Worm (Caenorhabditis elegans) whole organism, L1 larva: ENCODE results near the gene M04D8.8.
A peak's percentile ranks its signal among the peaks of the same experiment; 100 is the strongest.

Experiments used
- C04F5.9 ChIP-seq: sonication (generic microtip); optimal IDR thresholded peaks from 2 replicates; lab custom pipeline; 2016; ENCODE audit warnings: missing genetic modification characterization, missing compliant biosample characterization
- C16A3.4 ChIP-seq: fragments of 150-350 bp; optimal IDR thresholded peaks from 2 replicates; lab custom pipeline; 2014; ENCODE audit warnings: missing biosample characterization, missing genetic modification characterization
- C34B4.2 ChIP-seq: sonication (generic microtip); optimal IDR thresholded peaks from 2 replicates; lab custom pipeline; 2017; ENCODE audit warnings: mild to moderate bottlenecking, missing genetic modification characterization, missing compliant biosample characterization
- aha-1 ChIP-seq: fragments of 150-350 bp; optimal IDR thresholded peaks from 2 replicates; lab custom pipeline; 2014; ENCODE audit warnings: missing biosample characterization, missing genetic modification characterization
- blmp-1 ChIP-seq: fragments of 150-350 bp; optimal IDR thresholded peaks from 2 replicates; lab custom pipeline; 2014; ENCODE audit warnings: missing biosample characterization, missing genetic modification characterization
- ceh-82 ChIP-seq, 3 experiments: fragments of 150-350 bp in 1 of 3; sonication (generic microtip) in 2 of 3; optimal IDR thresholded peaks; 2 replicates each; lab custom pipeline; 2014 to 2017; ENCODE audit warnings: missing biosample characterization in 3 of 3, missing genetic modification characterization in 3 of 3
- dpl-1 ChIP-seq, 3 experiments: fragments of 150-350 bp in 2 of 3; sonication (generic microtip) in 1 of 3; optimal IDR thresholded peaks; 2 replicates each; lab custom pipeline; 2014 to 2017; ENCODE audit warnings: missing biosample characterization in 3 of 3, missing genetic modification characterization in 3 of 3, missing genetic modification reagents in 3 of 3
- efl-1 ChIP-seq, 4 experiments: fragments of 150-350 bp; optimal IDR thresholded peaks in 3 of 4; peaks in 1 of 4; 1 replicate in 1 of 4; 2 replicates in 3 of 4; lab custom pipeline; 2014; ENCODE audit warnings: missing biosample characterization in 2 of 4, missing genetic modification characterization in 2 of 4, missing genetic modification reagents in 2 of 4
- elt-3 ChIP-seq, 6 experiments: fragments of 150-350 bp in 1 of 6; sonication (generic microtip); optimal IDR thresholded peaks; 2 replicates each; lab custom pipeline; 2017 to 2018; ENCODE audit warnings: missing biosample characterization in 6 of 6, missing genetic modification characterization in 6 of 6, inconsistent platforms in 1 of 6
- ets-5 ChIP-seq: fragments of 200-800 bp; sonication (Bioruptor generic); IDR thresholded peaks from 2 replicates; pipeline ENCODE4 v1.3.6; 2022; ENCODE audit warnings: missing genetic modification characterization, missing compliant biosample characterization
- fkh-10 ChIP-seq: sonication (generic microtip); optimal IDR thresholded peaks from 2 replicates; lab custom pipeline; 2017; ENCODE audit warnings: missing biosample characterization, missing genetic modification reagents, missing genetic modification characterization
- grh-1 ChIP-seq: fragments of 200-800 bp; sonication (Bioruptor generic); IDR thresholded peaks from 2 replicates; pipeline ENCODE4 v1.3.6; 2022; ENCODE audit warnings: missing genetic modification reagents, missing genetic modification characterization, missing compliant biosample characterization
- hlh-17 ChIP-seq: fragments of 200-800 bp; sonication (Bioruptor generic); optimal IDR thresholded peaks from 2 replicates; lab custom pipeline; 2018; ENCODE audit warnings: missing genetic modification characterization, mild to moderate bottlenecking, missing compliant biosample characterization, moderate library complexity, borderline replicate concordance
- hlh-4 ChIP-seq: sonication (generic microtip); optimal IDR thresholded peaks from 2 replicates; lab custom pipeline; 2016; ENCODE audit warnings: mild to moderate bottlenecking, missing genetic modification characterization, missing compliant biosample characterization
- lin-14 ChIP-seq: fragments of 200-800 bp; sonication (Bioruptor generic); optimal IDR thresholded peaks from 2 replicates; lab custom pipeline; 2018; ENCODE audit warnings: mild to moderate bottlenecking, missing genetic modification characterization, moderate library complexity, missing compliant biosample characterization
- lin-35 ChIP-seq, 2 experiments: fragments of 150-350 bp; optimal IDR thresholded peaks; 2 replicates each; lab custom pipeline; 2014; ENCODE audit warnings: missing biosample characterization in 2 of 2, missing genetic modification characterization in 2 of 2, missing genetic modification reagents in 2 of 2
- lin-39 ChIP-seq: fragments of 150-350 bp; optimal IDR thresholded peaks from 2 replicates; lab custom pipeline; 2014; ENCODE audit warnings: missing biosample characterization, missing genetic modification reagents, missing genetic modification characterization
- lir-3 ChIP-seq: sonication (generic microtip); optimal IDR thresholded peaks from 2 replicates; lab custom pipeline; 2016; ENCODE audit warnings: mild to moderate bottlenecking, missing genetic modification characterization, moderate library complexity, missing compliant biosample characterization; ENCODE audit not compliant: poor library complexity
- lsy-2 ChIP-seq, 2 experiments: fragments of 150-350 bp; optimal IDR thresholded peaks; 2 replicates each; lab custom pipeline; 2014; ENCODE audit warnings: missing biosample characterization in 2 of 2, missing genetic modification characterization in 2 of 2
- mab-9 ChIP-seq: fragments of 200-800 bp; sonication (Bioruptor generic); IDR thresholded peaks from 2 replicates; pipeline ENCODE4 v1.3.6; 2022; ENCODE audit warnings: missing genetic modification reagents, missing genetic modification characterization, missing compliant biosample characterization
- mdl-1 ChIP-seq, 2 experiments: fragments of 150-350 bp; optimal IDR thresholded peaks; 2 replicates each; lab custom pipeline; 2014 to 2017; ENCODE audit warnings: missing biosample characterization in 2 of 2, missing genetic modification characterization in 2 of 2, inconsistent platforms in 1 of 2
- mep-1 ChIP-seq: fragments of 150-350 bp; optimal IDR thresholded peaks from 2 replicates; lab custom pipeline; 2014; ENCODE audit warnings: missing biosample characterization, missing genetic modification characterization
- nhr-19 ChIP-seq: fragments of 200-800 bp; sonication (Bioruptor generic); conservative IDR thresholded peaks from 2 replicates; pipeline ENCODE4 v1.3.6; 2022; ENCODE audit warnings: missing genetic modification characterization, missing compliant biosample characterization
- nhr-20 ChIP-seq: sonication (generic microtip); optimal IDR thresholded peaks from 2 replicates; lab custom pipeline; 2016; ENCODE audit warnings: mild to moderate bottlenecking, missing genetic modification characterization, missing compliant biosample characterization
- nhr-28 ChIP-seq: fragments of 150-350 bp; optimal IDR thresholded peaks from 2 replicates; lab custom pipeline; 2014; ENCODE audit warnings: missing biosample characterization, missing genetic modification characterization
- nhr-71 ChIP-seq: sonication (generic microtip); optimal IDR thresholded peaks from 2 replicates; lab custom pipeline; 2016; ENCODE audit warnings: mild to moderate bottlenecking, missing genetic modification characterization, moderate library complexity, missing compliant biosample characterization
- nhr-76 ChIP-seq: sonication (generic microtip); optimal IDR thresholded peaks from 2 replicates; lab custom pipeline; 2017; ENCODE audit warnings: missing biosample characterization, missing genetic modification characterization
- nhr-85 ChIP-seq: sonication (generic microtip); peaks from one replicate; lab custom pipeline; 2016; ENCODE audit warnings: missing genetic modification characterization, inconsistent platforms, missing compliant biosample characterization
- nhr-90 ChIP-seq: sonication (generic microtip); optimal IDR thresholded peaks from 2 replicates; lab custom pipeline; 2016; ENCODE audit warnings: mild to moderate bottlenecking, missing genetic modification characterization, missing compliant biosample characterization; ENCODE audit not compliant: poor library complexity
- pag-3 ChIP-seq: sonication (generic microtip); optimal IDR thresholded peaks from 2 replicates; lab custom pipeline; 2017; ENCODE audit warnings: missing genetic modification characterization, mild to moderate bottlenecking, missing compliant biosample characterization, antibody characterized with exemption, borderline replicate concordance; ENCODE audit not compliant: insufficient read depth
- pax-3 ChIP-seq: fragments of 200-800 bp; sonication (Bioruptor generic); optimal IDR thresholded peaks from 2 replicates; lab custom pipeline; 2018; ENCODE audit warnings: mild to moderate bottlenecking, missing genetic modification characterization, moderate library complexity, missing compliant biosample characterization
- rnt-1 ChIP-seq: sonication (generic microtip); optimal IDR thresholded peaks from 2 replicates; lab custom pipeline; 2016; ENCODE audit warnings: mild to moderate bottlenecking, missing genetic modification characterization, moderate library complexity, missing compliant biosample characterization
- snpc-4 ChIP-seq: fragments of 150-350 bp; optimal IDR thresholded peaks from 2 replicates; lab custom pipeline; 2014; ENCODE audit warnings: missing biosample characterization, missing genetic modification characterization
- snu-23 ChIP-seq: sonication (generic microtip); optimal IDR thresholded peaks from 2 replicates; lab custom pipeline; 2016; ENCODE audit warnings: missing genetic modification characterization, missing compliant biosample characterization
- unc-86 ChIP-seq: sonication (generic microtip); optimal IDR thresholded peaks from 2 replicates; lab custom pipeline; 2016; ENCODE audit warnings: missing genetic modification characterization, missing compliant biosample characterization
- vab-15 ChIP-seq: sonication (generic microtip); optimal IDR thresholded peaks from 2 replicates; lab custom pipeline; 2017; ENCODE audit warnings: missing genotype, mild to moderate bottlenecking, missing genetic modification characterization, missing compliant biosample characterization
- xbp-1 ChIP-seq: sonication (generic microtip); optimal IDR thresholded peaks from 2 replicates; lab custom pipeline; 2016; ENCODE audit warnings: missing genetic modification characterization, missing compliant biosample characterization
- zip-4 ChIP-seq: fragments of 200-800 bp; sonication (Bioruptor generic); optimal IDR thresholded peaks from 2 replicates; lab custom pipeline; 2018; ENCODE audit warnings: mild to moderate bottlenecking, missing genetic modification characterization, moderate library complexity, missing compliant biosample characterization

Gene M04D8.8

ce11 chrIII:10004213-10004612, 29.8 kb upstream of the M04D8.8 start, which contains the start of gene C05B5.11:
Gene C05B5.11, plus strand, starts transcription at chrIII:10004513.
- TF ChIP-seq fkh-10 (GFP tag; lab: Kevin White, UChicago) (no peak), aha-1 (tag; lab: Kevin White, UChicago) (no peak), rnt-1 (no peak), nhr-76 (tag; lab: Kevin White, UChicago) (no peak), nhr-20 (tag; lab: Kevin White, UChicago) (no peak), mab-9 (GFP tag; lab: Robert Waterston, UW) (no peak), nhr-90 (tag; lab: Kevin White, UChicago) (no peak)

DNA sequence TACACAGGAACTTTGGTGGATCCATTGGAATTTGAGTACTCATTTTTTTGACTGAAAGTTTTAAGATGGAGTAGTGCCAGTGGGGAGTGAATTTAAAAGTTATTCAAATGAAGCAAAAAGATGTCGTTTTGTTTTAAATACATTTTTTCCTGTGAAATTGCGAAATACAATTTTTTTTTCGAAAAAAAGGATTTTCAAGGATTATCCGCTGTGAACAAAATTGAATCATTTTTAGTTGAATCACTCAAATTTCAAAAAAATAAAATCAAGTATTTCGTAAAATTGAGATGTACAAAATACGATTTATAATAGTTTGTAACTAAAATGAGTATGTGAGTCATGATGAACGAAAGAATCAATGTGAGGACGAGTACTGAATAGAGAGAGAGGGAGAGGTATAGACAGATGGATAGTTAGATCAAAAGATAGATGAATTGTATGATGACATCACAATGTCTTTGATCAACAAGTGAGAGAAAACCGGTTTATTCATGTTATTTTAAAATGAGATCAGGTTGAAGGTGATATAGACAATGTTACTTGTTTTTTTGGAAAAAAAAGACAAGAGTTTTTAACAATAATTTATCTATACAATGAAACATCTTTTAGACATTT, 27.1 kb upstream of the M04D8.8 start, which contains the start of gene C05B5.8:
Gene C05B5.8 (minus strand): TSS at position 51 of the 615 bp plus-strand sequence.
- TF ChIP-seq nhr-85 = peak; percentile 97
- peak; percentile 46 for TF ChIP-seq blmp-1 (tag; lab: Kevin White, UChicago)
- TF ChIP-seq snu-23 (GFP tag; lab: Kevin White, UChicago) = peak; percentile 74
- peak; percentile 13 for TF ChIP-seq mep-1 (tag; lab: Kevin White, UChicago)
- TF ChIP-seq pag-3 (tag; lab: Kevin White, UChicago) = no peak
- peak in 2 of 3 experiments; percentile 8 to 10 for TF ChIP-seq dpl-1 (GFP tag; optimal IDR thresholded peaks at IDR 0.05; lab: Kevin White, UChicago)
- peak in 1 of 2 experiments; percentile 28 for TF ChIP-seq efl-1 (optimal IDR thresholded peaks at IDR 0.05; lab: Kevin White, UChicago)
- peak in 1 of 2 experiments; percentile 59 for TF ChIP-seq efl-1 (GFP tag; optimal IDR thresholded peaks at IDR 0.05 in 1 of 2; lab: Kevin White, UChicago)
- peak; percentile 57 for TF ChIP-seq nhr-90 (tag; lab: Kevin White, UChicago)
- TF ChIP-seq lin-39 (tag; lab: Kevin White, UChicago) = no peak
- peak in 3 of 6 experiments; percentile 31 to 58 (median 39) for TF ChIP-seq elt-3 (tag; optimal IDR thresholded peaks at IDR 0.05; lab: Kevin White, UChicago)
- no peak for TF ChIP-seq snpc-4 (tag; lab: Kevin White, UChicago)
- TF ChIP-seq C34B4.2 (tag; lab: Kevin White, UChicago) = no peak
- peak; percentile 34 for TF ChIP-seq C16A3.4 (tag; lab: Kevin White, UChicago)
- no peak for TF ChIP-seq hlh-4 (tag; lab: Kevin White, UChicago)
- TF ChIP-seq lsy-2 (tag; optimal IDR thresholded peaks at IDR 0.05; lab: Kevin White, UChicago) = peak; percentile 12 to 53
- TF ChIP-seq vab-15 (tag; lab: Kevin White, UChicago) = peak; percentile 49
- no peak for TF ChIP-seq ets-5 (GFP tag; lab: Robert Waterston, UW)
- peak; percentile 73 for TF ChIP-seq nhr-71 (tag; lab: Kevin White, UChicago)
- peak; percentile 86 for TF ChIP-seq lin-14 (GFP tag; lab: Kevin White, UChicago)
- peak; percentile 97 for TF ChIP-seq grh-1 (GFP tag; lab: Robert Waterston, UW)
- TF ChIP-seq lin-35 (GFP tag; optimal IDR thresholded peaks at IDR 0.05; lab: Kevin White, UChicago) = peak in 1 of 2 experiments; percentile 31
- TF ChIP-seq lir-3 (tag; lab: Kevin White, UChicago) = peak; percentile 20
- peak; percentile 44 for TF ChIP-seq nhr-19
- TF ChIP-seq pax-3 = no peak
- peak; percentile 71 for TF ChIP-seq nhr-20 (tag; lab: Kevin White, UChicago)

- TF ChIP-seq C04F5.9 (tag; lab: Kevin White, UChicago) (no peak), zip-4 (GFP tag; lab: Kevin White, UChicago) (no peak), blmp-1 (tag; lab: Kevin White, UChicago) (no peak), efl-1 (optimal IDR thresholded peaks at IDR 0.05; lab: Kevin White, UChicago) (no peak), efl-1 (GFP tag; optimal IDR thresholded peaks at IDR 0.05 in 1 of 2; lab: Kevin White, UChicago) (no peak), unc-86 (tag; lab: Kevin White, UChicago) (no peak), nhr-28 (tag; lab: Kevin White, UChicago) (no peak), nhr-19 (no peak), vab-15 (tag; lab: Kevin White, UChicago) (no peak), ceh-82 (tag; optimal IDR thresholded peaks at IDR 0.05; lab: Kevin White, UChicago) (no peak), mdl-1 (tag; optimal IDR thresholded peaks at IDR 0.05; lab: Kevin White, UChicago) (no peak), xbp-1 (tag; lab: Kevin White, UChicago) (no peak), ets-5 (GFP tag; lab: Robert Waterston, UW) (no peak), pag-3 (tag; lab: Kevin White, UChicago) (no peak), hlh-17 (GFP tag; lab: Kevin White, UChicago) (no peak), lsy-2 (tag; optimal IDR thresholded peaks at IDR 0.05; lab: Kevin White, UChicago) (no peak)
These were observed 23.9 kb upstream of the M04D8.8 start, which contains the start of gene fbxa-155 for ce11 chrIII:10010117-10010516. Gene fbxa-155, minus strand, starts transcription at chrIII:10010217.
